Worm (Caenorhabditis elegans) whole organism, L1 larva: Measurements from ENCODE around the gene sprr-2.

Experiments
- C04F5.9 ChIP-seq: sonication (generic microtip); optimal IDR thresholded peaks from 2 replicates; lab custom pipeline; 2016; ENCODE audit warnings: missing genetic modification characterization, missing compliant biosample characterization
- C34B4.2 ChIP-seq: sonication (generic microtip); optimal IDR thresholded peaks from 2 replicates; lab custom pipeline; 2017; ENCODE audit warnings: mild to moderate bottlenecking, missing genetic modification characterization, missing compliant biosample characterization
- F16B12.6 ChIP-seq: fragments of 150-350 bp; optimal IDR thresholded peaks from 2 replicates; lab custom pipeline; 2014; ENCODE audit warnings: missing biosample characterization, missing genetic modification characterization
- aha-1 ChIP-seq: fragments of 150-350 bp; optimal IDR thresholded peaks from 2 replicates; lab custom pipeline; 2014; ENCODE audit warnings: missing biosample characterization, missing genetic modification characterization
- alr-1 ChIP-seq: fragments of 200-800 bp; sonication (Bioruptor generic); optimal IDR thresholded peaks from 2 replicates; lab custom pipeline; 2018; ENCODE audit warnings: borderline replicate concordance, mild to moderate bottlenecking, missing genetic modification characterization, missing compliant biosample characterization
- aly-2 ChIP-seq: fragments of 150-350 bp; optimal IDR thresholded peaks from 2 replicates; lab custom pipeline; 2014; ENCODE audit warnings: missing biosample characterization, missing genetic modification characterization
- ceh-8 ChIP-seq: fragments of 200-800 bp; sonication (Bioruptor generic); optimal IDR thresholded peaks from 2 replicates; lab custom pipeline; 2018; ENCODE audit warnings: mild to moderate bottlenecking, missing genetic modification characterization, moderate library complexity, missing compliant biosample characterization
- dpl-1 ChIP-seq, 3 experiments: fragments of 150-350 bp in 2 of 3; sonication (generic microtip) in 1 of 3; optimal IDR thresholded peaks; 2 replicates each; lab custom pipeline; 2014 to 2017; ENCODE audit warnings: missing biosample characterization in 3 of 3, missing genetic modification characterization in 3 of 3, missing genetic modification reagents in 3 of 3
- dsc-1 ChIP-seq: sonication (generic microtip); optimal IDR thresholded peaks from 2 replicates; lab custom pipeline; 2016; ENCODE audit warnings: mild to moderate bottlenecking, missing genetic modification characterization, missing compliant biosample characterization
- efl-1 ChIP-seq, 4 experiments: fragments of 150-350 bp; optimal IDR thresholded peaks in 3 of 4; peaks in 1 of 4; 1 replicate in 1 of 4; 2 replicates in 3 of 4; lab custom pipeline; 2014; ENCODE audit warnings: missing biosample characterization in 2 of 4, missing genetic modification characterization in 2 of 4, missing genetic modification reagents in 2 of 4
- efl-3 ChIP-seq: fragments of 200-800 bp; sonication (Bioruptor generic); optimal IDR thresholded peaks from 2 replicates; lab custom pipeline; 2018; ENCODE audit warnings: mild to moderate bottlenecking, missing genetic modification characterization, missing compliant biosample characterization
- egl-13 ChIP-seq: sonication (generic microtip); optimal IDR thresholded peaks from 2 replicates; lab custom pipeline; 2016; ENCODE audit warnings: missing genotype, missing genetic modification reagents, missing genetic modification characterization, missing compliant biosample characterization
- elt-3 ChIP-seq, 6 experiments: fragments of 150-350 bp in 1 of 6; sonication (generic microtip); optimal IDR thresholded peaks; 2 replicates each; lab custom pipeline; 2017 to 2018; ENCODE audit warnings: missing biosample characterization in 6 of 6, missing genetic modification characterization in 6 of 6, inconsistent platforms in 1 of 6
- ets-5 ChIP-seq: fragments of 200-800 bp; sonication (Bioruptor generic); IDR thresholded peaks from 2 replicates; pipeline ENCODE4 v1.3.6; 2022; ENCODE audit warnings: missing genetic modification characterization, missing compliant biosample characterization
- fkh-10 ChIP-seq: sonication (generic microtip); optimal IDR thresholded peaks from 2 replicates; lab custom pipeline; 2017; ENCODE audit warnings: missing biosample characterization, missing genetic modification reagents, missing genetic modification characterization
- fkh-4 ChIP-seq: sonication (generic microtip); optimal IDR thresholded peaks from 2 replicates; lab custom pipeline; 2016; ENCODE audit warnings: missing compliant biosample characterization, missing genetic modification characterization, borderline replicate concordance
- fkh-8 ChIP-seq: sonication (generic microtip); optimal IDR thresholded peaks from 2 replicates; lab custom pipeline; 2016; ENCODE audit warnings: mild to moderate bottlenecking, missing genetic modification characterization, missing compliant biosample characterization
- hlh-4 ChIP-seq: sonication (generic microtip); optimal IDR thresholded peaks from 2 replicates; lab custom pipeline; 2016; ENCODE audit warnings: mild to moderate bottlenecking, missing genetic modification characterization, missing compliant biosample characterization
- hpl-2 ChIP-seq: fragments of 150-350 bp; optimal IDR thresholded peaks from 2 replicates; lab custom pipeline; 2014; ENCODE audit warnings: missing biosample characterization, missing genetic modification reagents, missing genetic modification characterization
- isw-1 ChIP-seq: fragments of 200-800 bp; sonication (Bioruptor generic); IDR thresholded peaks from 2 replicates; pipeline ENCODE4 v1.3.6; 2022; ENCODE audit warnings: missing genetic modification characterization, missing compliant biosample characterization
- jun-1 ChIP-seq: fragments of 150-350 bp; optimal IDR thresholded peaks from 2 replicates; lab custom pipeline; 2014; ENCODE audit warnings: missing biosample characterization, missing genetic modification reagents, missing genetic modification characterization
- lin-13 ChIP-seq: fragments of 150-350 bp; optimal IDR thresholded peaks from 2 replicates; lab custom pipeline; 2014; ENCODE audit warnings: missing biosample characterization, missing genetic modification reagents, missing genetic modification characterization
- lin-39 ChIP-seq: fragments of 150-350 bp; optimal IDR thresholded peaks from 2 replicates; lab custom pipeline; 2014; ENCODE audit warnings: missing biosample characterization, missing genetic modification reagents, missing genetic modification characterization
- mdl-1 ChIP-seq, 2 experiments: fragments of 150-350 bp; optimal IDR thresholded peaks; 2 replicates each; lab custom pipeline; 2014 to 2017; ENCODE audit warnings: missing biosample characterization in 2 of 2, missing genetic modification characterization in 2 of 2, inconsistent platforms in 1 of 2
- mef-2 ChIP-seq: fragments of 150-350 bp; optimal IDR thresholded peaks from 2 replicates; lab custom pipeline; 2014; ENCODE audit warnings: missing biosample characterization, missing genetic modification characterization
- nhr-12 ChIP-seq: sonication (generic microtip); optimal IDR thresholded peaks from 2 replicates; lab custom pipeline; 2017; ENCODE audit warnings: missing biosample characterization, missing genetic modification characterization
- nhr-19 ChIP-seq: fragments of 200-800 bp; sonication (Bioruptor generic); conservative IDR thresholded peaks from 2 replicates; pipeline ENCODE4 v1.3.6; 2022; ENCODE audit warnings: missing genetic modification characterization, missing compliant biosample characterization
- nhr-20 ChIP-seq: sonication (generic microtip); optimal IDR thresholded peaks from 2 replicates; lab custom pipeline; 2016; ENCODE audit warnings: mild to moderate bottlenecking, missing genetic modification characterization, missing compliant biosample characterization
- nhr-237 ChIP-seq: fragments of 150-350 bp; optimal IDR thresholded peaks from 2 replicates; lab custom pipeline; 2014; ENCODE audit warnings: missing biosample characterization, missing genetic modification characterization
- nhr-28 ChIP-seq: fragments of 150-350 bp; optimal IDR thresholded peaks from 2 replicates; lab custom pipeline; 2014; ENCODE audit warnings: missing biosample characterization, missing genetic modification characterization
- nhr-47 ChIP-seq: sonication (generic microtip); optimal IDR thresholded peaks from 2 replicates; lab custom pipeline; 2016; ENCODE audit warnings: mild to moderate bottlenecking, missing genetic modification characterization, moderate library complexity, missing compliant biosample characterization
- nhr-71 ChIP-seq: sonication (generic microtip); optimal IDR thresholded peaks from 2 replicates; lab custom pipeline; 2016; ENCODE audit warnings: mild to moderate bottlenecking, missing genetic modification characterization, moderate library complexity, missing compliant biosample characterization
- nhr-77 ChIP-seq: fragments of 150-350 bp; optimal IDR thresholded peaks from 2 replicates; lab custom pipeline; 2014; ENCODE audit warnings: missing biosample characterization, missing genetic modification characterization
- nhr-85 ChIP-seq: sonication (generic microtip); peaks from one replicate; lab custom pipeline; 2016; ENCODE audit warnings: missing genetic modification characterization, inconsistent platforms, missing compliant biosample characterization
- nhr-90 ChIP-seq: sonication (generic microtip); optimal IDR thresholded peaks from 2 replicates; lab custom pipeline; 2016; ENCODE audit warnings: mild to moderate bottlenecking, missing genetic modification characterization, missing compliant biosample characterization; ENCODE audit not compliant: poor library complexity
- pag-3 ChIP-seq: sonication (generic microtip); optimal IDR thresholded peaks from 2 replicates; lab custom pipeline; 2017; ENCODE audit warnings: missing genetic modification characterization, mild to moderate bottlenecking, missing compliant biosample characterization, antibody characterized with exemption, borderline replicate concordance; ENCODE audit not compliant: insufficient read depth
- skn-1 ChIP-seq: fragments of 150-350 bp; optimal IDR thresholded peaks from 2 replicates; lab custom pipeline; 2014; ENCODE audit warnings: missing biosample characterization, missing genetic modification characterization
- snu-23 ChIP-seq: sonication (generic microtip); optimal IDR thresholded peaks from 2 replicates; lab custom pipeline; 2016; ENCODE audit warnings: missing genetic modification characterization, missing compliant biosample characterization
- tbx-2 ChIP-seq: sonication (generic microtip); optimal IDR thresholded peaks from 2 replicates; lab custom pipeline; 2016; ENCODE audit warnings: missing genetic modification characterization, missing compliant biosample characterization
- unc-30 ChIP-seq: sonication (generic microtip); optimal IDR thresholded peaks from 2 replicates; lab custom pipeline; 2017; ENCODE audit warnings: missing biosample characterization, missing genetic modification characterization
- unc-62 ChIP-seq: fragments of 150-350 bp; optimal IDR thresholded peaks from 2 replicates; lab custom pipeline; 2014; ENCODE audit warnings: missing biosample characterization, missing genetic modification reagents, missing genetic modification characterization
- unc-98 ChIP-seq: fragments of 200-800 bp; sonication (Bioruptor generic); IDR thresholded peaks from 2 replicates; pipeline ENCODE4 v1.3.6; 2022; ENCODE audit warnings: missing genetic modification characterization, missing compliant biosample characterization
- vab-15 ChIP-seq: sonication (generic microtip); optimal IDR thresholded peaks from 2 replicates; lab custom pipeline; 2017; ENCODE audit warnings: missing genotype, mild to moderate bottlenecking, missing genetic modification characterization, missing compliant biosample characterization
- xbp-1 ChIP-seq: sonication (generic microtip); optimal IDR thresholded peaks from 2 replicates; lab custom pipeline; 2016; ENCODE audit warnings: missing genetic modification characterization, missing compliant biosample characterization
- ztf-11 ChIP-seq, 2 experiments: sonication (generic microtip); optimal IDR thresholded peaks; 2 replicates each; lab custom pipeline; 2016 to 2017; ENCODE audit warnings: missing genetic modification characterization in 2 of 2, missing biosample characterization in 1 of 2, missing compliant biosample characterization in 1 of 2
- ztf-4 ChIP-seq: fragments of 150-350 bp; optimal IDR thresholded peaks from 2 replicates; lab custom pipeline; 2014; ENCODE audit warnings: missing biosample characterization, missing genetic modification characterization

Gene sprr-2

ce11 chrX:14818464-14819259 is 25.4 kb downstream of the sprr-2 start, which contains the start of gene epn-1 (continued):
- peak; percentile 95 for TF ChIP-seq jun-1 (tag; lab: Kevin White, UChicago)
- peak; percentile 82 to 91 for TF ChIP-seq efl-1 (optimal IDR thresholded peaks at IDR 0.05; lab: Kevin White, UChicago)
- TF ChIP-seq efl-1 (GFP tag; optimal IDR thresholded peaks at IDR 0.05 in 1 of 2; lab: Kevin White, UChicago), result peak; percentile 45 to 96
- peak; percentile 95 for TF ChIP-seq mef-2
- no peak for TF ChIP-seq vab-15 (tag; lab: Kevin White, UChicago)
- peak; percentile 87 for TF ChIP-seq hpl-2 (GFP tag; lab: Kevin White, UChicago)
- TF ChIP-seq hlh-4 (tag; lab: Kevin White, UChicago), result no peak
- TF ChIP-seq nhr-19, result peak; percentile 97
- TF ChIP-seq dpl-1 (GFP tag; optimal IDR thresholded peaks at IDR 0.05; lab: Kevin White, UChicago), result peak; percentile 66 to 74 (median 67)
- TF ChIP-seq skn-1, result peak; percentile 80
- peak; percentile 95 to 99 for TF ChIP-seq mdl-1 (tag; optimal IDR thresholded peaks at IDR 0.05; lab: Kevin White, UChicago)
- no peak for TF ChIP-seq unc-30
- peak; percentile 94 for TF ChIP-seq ceh-8 (GFP tag; lab: Kevin White, UChicago)
- TF ChIP-seq nhr-77 (tag; lab: Kevin White, UChicago), result peak; percentile 97
- TF ChIP-seq fkh-4, result peak; percentile 89
- no peak for TF ChIP-seq C34B4.2 (tag; lab: Kevin White, UChicago)
- peak; percentile 99 for TF ChIP-seq snu-23 (GFP tag; lab: Kevin White, UChicago)
- TF ChIP-seq nhr-47 (tag; lab: Kevin White, UChicago), result peak; percentile 99
- TF ChIP-seq F16B12.6 (tag; lab: Kevin White, UChicago), result peak; percentile 26
- TF ChIP-seq lin-13 (GFP tag; lab: Kevin White, UChicago), result peak; percentile 93
- TF ChIP-seq efl-3, result peak; percentile 39
- TF ChIP-seq nhr-237 (tag; lab: Kevin White, UChicago), result peak; percentile 90
- TF ChIP-seq nhr-20, result peak; percentile 100
- peak; percentile 74 for TF ChIP-seq unc-98 (GFP tag; lab: Robert Waterston, UW)
- TF ChIP-seq elt-3 (tag; optimal IDR thresholded peaks at IDR 0.05; lab: Kevin White, UChicago), result peak in 4 of 6 experiments; percentile 17 to 82 (median 54)
- TF ChIP-seq ets-5 (GFP tag; lab: Robert Waterston, UW), result no peak
- peak; percentile 97 for TF ChIP-seq nhr-90 (tag; lab: Kevin White, UChicago)
- peak; percentile 99 for TF ChIP-seq tbx-2 (tag; lab: Kevin White, UChicago)
- TF ChIP-seq nhr-12 (tag; lab: Kevin White, UChicago), result peak; percentile 27
- peak; percentile 32 for TF ChIP-seq nhr-28 (tag; lab: Kevin White, UChicago)
- peak; percentile 92 for TF ChIP-seq ztf-4
- TF ChIP-seq lin-39 (tag; lab: Kevin White, UChicago), result peak; percentile 83
- peak; percentile 85 for TF ChIP-seq fkh-10 (GFP tag; lab: Kevin White, UChicago)
- no peak for TF ChIP-seq unc-62 (GFP tag; lab: Kevin White, UChicago)
- no peak for TF ChIP-seq aly-2 (tag; lab: Kevin White, UChicago)
- peak in 1 of 2 experiments; percentile 91 for TF ChIP-seq ztf-11 (tag; optimal IDR thresholded peaks at IDR 0.05; lab: Kevin White, UChicago)
- TF ChIP-seq aha-1, result peak; percentile 83
- TF ChIP-seq nhr-71 (tag; lab: Kevin White, UChicago), result peak; percentile 100
- peak; percentile 94 for TF ChIP-seq isw-1 (GFP tag; lab: Robert Waterston, UW)
- peak; percentile 69 for TF ChIP-seq C04F5.9 (tag; lab: Kevin White, UChicago)
- peak; percentile 99 for TF ChIP-seq fkh-8
- TF ChIP-seq dsc-1 (tag; lab: Kevin White, UChicago), result peak; percentile 98
- no peak for TF ChIP-seq alr-1 (tag; lab: Kevin White, UChicago)
- peak; percentile 94 for TF ChIP-seq xbp-1
- peak; percentile 98 for TF ChIP-seq egl-13
- peak; percentile 69 for TF ChIP-seq pag-3
- peak; percentile 99 for TF ChIP-seq nhr-85 (tag; lab: Kevin White, UChicago)
- TF ChIP-seq, all 84 proteins: peak for 68
